Worm (Caenorhabditis elegans): ENCODE measurements around the gene Y81G3A.1.
"Not testable (repeated sequence)": the region's sequence is repeated elsewhere in the genome, so short reads cannot be mapped to it uniquely, and the experiment has no call there.

Gene Y81G3A.1

DNA sequence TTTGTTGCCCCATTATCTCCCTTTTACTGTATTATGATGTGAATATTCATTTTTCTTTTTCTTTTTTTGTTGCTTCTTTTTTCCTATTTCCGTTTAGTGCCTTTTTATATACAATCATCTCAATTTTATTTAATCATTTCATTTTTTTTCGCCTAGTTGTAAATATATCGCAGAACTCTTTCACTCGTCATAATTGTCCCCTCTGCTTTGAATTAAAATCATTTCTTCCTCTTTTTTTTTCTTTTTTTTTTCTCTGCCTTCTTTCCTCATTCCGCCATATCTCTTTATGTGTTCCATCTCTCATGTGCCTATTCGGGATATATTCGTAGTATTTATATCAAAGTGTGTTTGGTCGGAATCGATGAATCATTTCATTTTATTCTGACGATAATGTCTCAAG lies 7.4 kb upstream of the Y81G3A.1 start, which contains the start of gene Y81G3A.4:
Y81G3A.4 (plus strand) TSS at position 301 of the 400 bp plus-strand sequence.
- no peak for TF ChIP-seq grh-1 (GFP tag; IDR thresholded peaks at IDR 0.05)
- TF ChIP-seq fos-1 (tag; optimal IDR thresholded peaks at IDR 0.05) = no peak

ce11 chrII:13085951-13086350 lies 2.2 kb upstream of the Y81G3A.1 start:
- TF ChIP-seq lsy-2 (tag; optimal IDR thresholded peaks at IDR 0.05) (no peak), efl-1 (optimal IDR thresholded peaks at IDR 0.05) (no peak), efl-1 (GFP tag; optimal IDR thresholded peaks at IDR 0.05 in 1 of 2) (peak in 1 of 2 experiments; percentile 54)

ce11 chrII:13082403-13082802 lies 1.3 kb downstream of the Y81G3A.1 start, which contains the start of gene Y81G3A.6:
TSS of gene Y81G3A.6 (minus strand) at chrII:13082503.
- not testable (repeated sequence) for TF ChIP-seq ceh-88 (GFP tag; IDR thresholded peaks at IDR 0.05); hpl-2 (GFP tag; optimal IDR thresholded peaks at IDR 0.05); nhr-237 (tag; optimal IDR thresholded peaks at IDR 0.05)

ce11 chrII:13080607-13081006 lies 3.1 kb downstream of the Y81G3A.1 start, which contains the start of gene Y81G3A.2:
TSS of gene Y81G3A.2 (plus strand) at chrII:13080907.
- TF ChIP-seq nhr-85 (tag); ceh-63 (GFP tag; optimal IDR thresholded peaks at IDR 0.05); nhr-28 (tag; optimal IDR thresholded peaks at IDR 0.05): not testable (repeated sequence)

DNA sequence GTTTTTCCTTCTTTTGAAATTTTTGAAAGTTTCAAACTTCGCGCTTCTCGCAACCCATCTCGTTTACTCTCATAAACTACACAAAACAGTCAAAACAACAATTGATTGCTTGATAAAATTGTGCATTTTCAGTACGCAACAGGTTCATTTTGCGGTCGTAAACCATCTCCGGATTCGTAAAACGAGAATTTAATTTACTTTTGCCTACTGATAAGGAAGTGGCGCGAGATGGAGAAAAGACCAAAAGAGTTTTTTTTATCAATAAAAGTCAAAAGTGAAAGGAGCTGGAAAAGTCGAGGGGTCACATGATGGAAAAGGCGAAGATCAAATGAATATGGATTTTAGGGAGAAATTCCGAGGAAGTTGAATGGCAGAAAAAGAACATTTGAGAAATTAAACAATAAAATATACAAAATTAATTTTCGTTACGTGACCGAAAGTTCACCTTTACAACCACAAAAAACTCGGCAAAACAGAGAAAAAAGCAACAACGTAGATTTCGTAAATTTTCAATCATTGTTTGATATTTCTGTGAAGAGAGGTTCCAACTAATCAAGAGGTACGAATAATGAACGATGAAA lies 4.8 kb downstream of the Y81G3A.1 start, which contains the start of gene F42G4.6:
F42G4.6 (plus strand) TSS at position 531 of the 581 bp plus-strand sequence.
- TF ChIP-seq sox-4 (tag; optimal IDR thresholded peaks at IDR 0.05) = no peak
- no peak for TF ChIP-seq snu-23 (GFP tag; optimal IDR thresholded peaks at IDR 0.05)
- TF ChIP-seq C16A3.4 (tag; optimal IDR thresholded peaks at IDR 0.05) = no peak
- TF ChIP-seq snpc-4 (tag; optimal IDR thresholded peaks at IDR 0.05) = no peak
- no peak for TF ChIP-seq lin-15B (tag; optimal IDR thresholded peaks at IDR 0.05)
- TF ChIP-seq hpl-2 (GFP tag; optimal IDR thresholded peaks at IDR 0.05) = no peak
- no peak for TF ChIP-seq F16B12.6 (tag; optimal IDR thresholded peaks at IDR 0.05)
- TF ChIP-seq lin-39 (tag; optimal IDR thresholded peaks at IDR 0.05) = no peak
- no peak for TF ChIP-seq vab-15 (tag; optimal IDR thresholded peaks at IDR 0.05)
- no peak for TF ChIP-seq ets-5 (GFP tag; IDR thresholded peaks at IDR 0.05)
- no peak for TF ChIP-seq xbp-1 (tag; optimal IDR thresholded peaks at IDR 0.05)
- TF ChIP-seq nhr-20 (tag; optimal IDR thresholded peaks at IDR 0.05) = peak; percentile 34
- TF ChIP-seq Y116A8C.19 (tag; optimal IDR thresholded peaks at IDR 0.05; ENCODE audit: borderline replicate concordance) = no peak
- TF ChIP-seq hlh-4 (tag; optimal IDR thresholded peaks at IDR 0.05) = no peak
- no peak for TF ChIP-seq nhr-77 (tag; optimal IDR thresholded peaks at IDR 0.05)
- TF ChIP-seq mef-2 (tag; optimal IDR thresholded peaks at IDR 0.05) = no peak
- no peak for TF ChIP-seq ceh-82 (tag; optimal IDR thresholded peaks at IDR 0.05)
- TF ChIP-seq mdl-1 (tag; optimal IDR thresholded peaks at IDR 0.05) = peak in 1 of 2 experiments; percentile 19
- no peak for TF ChIP-seq ceh-8 (GFP tag; optimal IDR thresholded peaks at IDR 0.05)
- TF ChIP-seq hlh-17 (GFP tag; optimal IDR thresholded peaks at IDR 0.05; ENCODE audit: borderline replicate concordance) = no peak
- no peak for TF ChIP-seq ces-1 (GFP tag; optimal IDR thresholded peaks at IDR 0.05)
- no peak for TF ChIP-seq unc-86 (tag; optimal IDR thresholded peaks at IDR 0.05)
- TF ChIP-seq elt-2 (tag; optimal IDR thresholded peaks at IDR 0.05) = peak; percentile 87
- TF ChIP-seq lin-14 (GFP tag; optimal IDR thresholded peaks at IDR 0.05) = no peak
- no peak for TF ChIP-seq efl-3 (GFP tag; optimal IDR thresholded peaks at IDR 0.05)
- TF ChIP-seq fos-1 (tag; optimal IDR thresholded peaks at IDR 0.05) = no peak
- TF ChIP-seq ztf-4 (tag; optimal IDR thresholded peaks at IDR 0.05) = no peak
- peak; percentile 3 for TF ChIP-seq blmp-1 (tag; optimal IDR thresholded peaks at IDR 0.05)
- no peak for TF ChIP-seq nhr-47 (tag; optimal IDR thresholded peaks at IDR 0.05)
- no peak for TF ChIP-seq mep-1 (tag; optimal IDR thresholded peaks at IDR 0.05)
- TF ChIP-seq nhr-28 (tag; optimal IDR thresholded peaks at IDR 0.05) = no peak
- peak in 1 of 2 experiments; percentile 19 for TF ChIP-seq lin-35 (GFP tag; optimal IDR thresholded peaks at IDR 0.05)
- TF ChIP-seq unc-30 (tag; optimal IDR thresholded peaks at IDR 0.05) = no peak
- TF ChIP-seq nhr-11 (tag; optimal IDR thresholded peaks at IDR 0.05) = no peak
- no peak for TF ChIP-seq ztf-11 (tag; optimal IDR thresholded peaks at IDR 0.05)
- peak; percentile 6 for TF ChIP-seq nhr-90 (tag; optimal IDR thresholded peaks at IDR 0.05; ENCODE audit: poor library complexity)
- no peak for TF ChIP-seq tbx-2 (tag; optimal IDR thresholded peaks at IDR 0.05)
- TF ChIP-seq grh-1 (GFP tag; IDR thresholded peaks at IDR 0.05) = no peak
